Worm (Caenorhabditis elegans) whole organism, L3 larva: ENCODE results near the gene Y17G7B.8.

ENCODE experiments used
- aly-2 ChIP-seq: fragments of 150-350 bp; optimal IDR thresholded peaks from 2 replicates; lab custom pipeline; 2014; ENCODE audit warnings: missing biosample characterization, missing genetic modification characterization
- ama-1 ChIP-seq: fragments of 150-350 bp; optimal IDR thresholded peaks from 2 replicates; lab custom pipeline; 2018
- ceh-16 ChIP-seq: sonication (generic microtip); optimal IDR thresholded peaks from 2 replicates; lab custom pipeline; 2017; ENCODE audit warnings: missing biosample characterization, missing genetic modification characterization
- ceh-28 ChIP-seq: fragments of 150-350 bp; optimal IDR thresholded peaks from 2 replicates; lab custom pipeline; 2014; ENCODE audit warnings: missing biosample characterization, missing genetic modification reagents, missing genetic modification characterization
- ceh-82 ChIP-seq: fragments of 150-350 bp; optimal IDR thresholded peaks from 2 replicates; lab custom pipeline; 2014; ENCODE audit warnings: missing biosample characterization, missing genetic modification characterization
- ceh-9 ChIP-seq: sonication (generic microtip); optimal IDR thresholded peaks from 2 replicates; lab custom pipeline; 2018; ENCODE audit warnings: missing biosample characterization, missing genetic modification characterization
- daf-12 ChIP-seq: fragments of 150-350 bp; optimal IDR thresholded peaks from 2 replicates; lab custom pipeline; 2014; ENCODE audit warnings: missing biosample characterization, missing genetic modification reagents, missing genetic modification characterization
- elt-1 ChIP-seq: fragments of 150-350 bp; optimal IDR thresholded peaks from 2 replicates; lab custom pipeline; 2014; ENCODE audit warnings: missing biosample characterization, missing genetic modification characterization
- elt-2 ChIP-seq: sonication (generic microtip); optimal IDR thresholded peaks from 2 replicates; lab custom pipeline; 2016; ENCODE audit warnings: missing genetic modification reagents, mild to moderate bottlenecking, missing genetic modification characterization, missing compliant biosample characterization
- eor-1 ChIP-seq, 2 experiments: fragments of 150-350 bp; optimal IDR thresholded peaks; 2 replicates each; lab custom pipeline; 2014 to 2018; ENCODE audit warnings: missing biosample characterization in 2 of 2, missing genetic modification characterization in 2 of 2
- fkh-2 ChIP-seq: fragments of 150-350 bp; optimal IDR thresholded peaks from 2 replicates; lab custom pipeline; 2014; ENCODE audit warnings: missing biosample characterization, missing genetic modification reagents, missing genetic modification characterization
- fos-1 ChIP-seq: fragments of 150-350 bp; optimal IDR thresholded peaks from 2 replicates; lab custom pipeline; 2014; ENCODE audit warnings: missing biosample characterization, missing genetic modification characterization
- hmg-11 ChIP-seq: sonication (generic microtip); optimal IDR thresholded peaks from 2 replicates; lab custom pipeline; 2016; ENCODE audit warnings: missing genetic modification characterization, missing compliant biosample characterization
- jun-1 ChIP-seq: fragments of 150-350 bp; optimal IDR thresholded peaks from 2 replicates; lab custom pipeline; 2014; ENCODE audit warnings: missing biosample characterization, missing genetic modification reagents, missing genetic modification characterization
- lin-15B ChIP-seq: fragments of 150-350 bp; optimal IDR thresholded peaks from 2 replicates; lab custom pipeline; 2014; ENCODE audit warnings: missing biosample characterization, missing genetic modification characterization
- lsy-12 ChIP-seq: sonication (generic microtip); optimal IDR thresholded peaks from 2 replicates; lab custom pipeline; 2016; ENCODE audit warnings: mild to moderate bottlenecking, missing genetic modification characterization, missing compliant biosample characterization
- mdl-1 ChIP-seq: fragments of 150-350 bp; optimal IDR thresholded peaks from 2 replicates; lab custom pipeline; 2014; ENCODE audit warnings: missing biosample characterization, missing genetic modification characterization
- nhr-11 ChIP-seq: fragments of 150-350 bp; optimal IDR thresholded peaks from 2 replicates; lab custom pipeline; 2014; ENCODE audit warnings: missing biosample characterization, missing genetic modification characterization
- nhr-12 ChIP-seq: fragments of 150-350 bp; optimal IDR thresholded peaks from 2 replicates; lab custom pipeline; 2014; ENCODE audit warnings: missing biosample characterization, missing genetic modification characterization
- nhr-23 ChIP-seq: fragments of 150-350 bp; optimal IDR thresholded peaks from 2 replicates; lab custom pipeline; 2014; ENCODE audit warnings: missing biosample characterization, missing genetic modification reagents, missing genetic modification characterization
- nhr-237 ChIP-seq: fragments of 150-350 bp; optimal IDR thresholded peaks from 2 replicates; lab custom pipeline; 2014; ENCODE audit warnings: missing biosample characterization, missing genetic modification characterization
- nhr-25 ChIP-seq: sonication (generic microtip); optimal IDR thresholded peaks from 2 replicates; lab custom pipeline; 2017; ENCODE audit warnings: missing biosample characterization, missing genetic modification characterization
- nhr-28 ChIP-seq: fragments of 150-350 bp; optimal IDR thresholded peaks from 2 replicates; lab custom pipeline; 2014; ENCODE audit warnings: missing biosample characterization, missing genetic modification characterization
- nhr-43 ChIP-seq: sonication (generic microtip); optimal IDR thresholded peaks from 2 replicates; lab custom pipeline; 2016; ENCODE audit warnings: mild to moderate bottlenecking, missing genetic modification characterization, missing compliant biosample characterization; ENCODE audit not compliant: poor library complexity, severe bottlenecking
- nhr-67 ChIP-seq: fragments of 150-350 bp; optimal IDR thresholded peaks from 2 replicates; lab custom pipeline; 2014; ENCODE audit warnings: missing biosample characterization, missing genetic modification characterization
- nhr-76 ChIP-seq: fragments of 150-350 bp; sonication (generic microtip); optimal IDR thresholded peaks from 5 replicates; lab custom pipeline; 2014; ENCODE audit warnings: missing biosample characterization, missing genetic modification characterization
- pha-4 ChIP-seq: fragments of 150-350 bp; optimal IDR thresholded peaks from 2 replicates; lab custom pipeline; 2014; ENCODE audit warnings: missing biosample characterization, missing genetic modification reagents, missing genetic modification characterization
- pqm-1 ChIP-seq: fragments of 150-350 bp; optimal IDR thresholded peaks from 2 replicates; lab custom pipeline; 2017; ENCODE audit warnings: missing biosample characterization, missing genetic modification characterization, inconsistent platforms
- sea-2 ChIP-seq: fragments of 150-350 bp; sonication (generic microtip); optimal IDR thresholded peaks from 4 replicates; lab custom pipeline; 2014; ENCODE audit warnings: missing biosample characterization, missing genetic modification reagents, missing genetic modification characterization
- unc-62 ChIP-seq: fragments of 150-350 bp; sonication (generic microtip); optimal IDR thresholded peaks from 4 replicates; lab custom pipeline; 2014; ENCODE audit warnings: missing biosample characterization, missing genetic modification reagents, missing genetic modification characterization
- zag-1 ChIP-seq: fragments of 150-350 bp; optimal IDR thresholded peaks from 2 replicates; lab custom pipeline; 2014; ENCODE audit warnings: missing biosample characterization, missing genetic modification characterization
- ztf-11 ChIP-seq: fragments of 150-350 bp; optimal IDR thresholded peaks from 2 replicates; lab custom pipeline; 2014; ENCODE audit warnings: missing biosample characterization, missing genetic modification characterization
- ztf-4 ChIP-seq: fragments of 150-350 bp; optimal IDR thresholded peaks from 2 replicates; lab custom pipeline; 2014; ENCODE audit warnings: missing biosample characterization, missing genetic modification characterization

The Y17G7B.8 gene

ce11 chrII:12063076-12063475 lies 35.5 kb upstream of the Y17G7B.8 start:
- no peak for TF ChIP-seq lin-15B (tag; lab: Kevin White, UChicago)
- peak; percentile 0 for TF ChIP-seq pha-4 (tag; lab: Kevin White, UChicago)
- peak; percentile 72 for TF ChIP-seq elt-2 (tag; lab: Kevin White, UChicago)
- TF ChIP-seq hmg-11 = no peak
- no peak for TF ChIP-seq ceh-82
- TF ChIP-seq pqm-1 = peak; percentile 34
- no peak for TF ChIP-seq ztf-4 (tag; lab: Kevin White, UChicago)
- no peak for TF ChIP-seq unc-62 (GFP tag; lab: Kevin White, UChicago)
- TF ChIP-seq nhr-23 = no peak
- TF ChIP-seq nhr-43 (tag; lab: Kevin White, UChicago) = no peak
- TF ChIP-seq, all 47 proteins: peak for 3

ce11 chrII:12062521-12062920 lies 35.0 kb upstream of the Y17G7B.8 start, which contains the start of gene arrd-7:
Gene arrd-7 (minus strand): TSS chrII:12062621.
- TF ChIP-seq daf-12 (tag; lab: Kevin White, UChicago) (no peak), fkh-2 (tag; lab: Kevin White, UChicago) (no peak), ztf-11 (tag; lab: Kevin White, UChicago) (no peak)

ce11 chrII:12059872-12060271 lies 32.3 kb upstream of the Y17G7B.8 start:
- TF ChIP-seq nhr-12 (tag; lab: Kevin White, UChicago) (no peak), nhr-43 (tag; lab: Kevin White, UChicago) (peak; percentile 74), fkh-2 (tag; lab: Kevin White, UChicago) (no peak), nhr-25 (tag; lab: Kevin White, UChicago) (no peak), mdl-1 (tag; lab: Kevin White, UChicago) (no peak), lin-15B (tag; lab: Kevin White, UChicago) (no peak), lsy-12 (tag; lab: Kevin White, UChicago) (peak; percentile 51), ceh-16 (tag; lab: Kevin White, UChicago) (no peak), zag-1 (tag; lab: Kevin White, UChicago) (no peak), pqm-1 (no peak), nhr-28 (tag; lab: Kevin White, UChicago) (no peak), nhr-237 (tag; lab: Kevin White, UChicago) (no peak), ztf-11 (tag; lab: Kevin White, UChicago) (no peak), nhr-11 (tag; lab: Kevin White, UChicago) (no peak), ztf-4 (tag; lab: Kevin White, UChicago) (no peak), jun-1 (no peak), ceh-28 (no peak), elt-2 (tag; lab: Kevin White, UChicago) (no peak), ama-1 (lab: Kevin White, UChicago) (peak; percentile 65)

ce11 chrII:12058298-12058697 lies 30.8 kb upstream of the Y17G7B.8 start:
- peak; percentile 33 for TF ChIP-seq nhr-43 (tag; lab: Kevin White, UChicago)
- TF ChIP-seq ceh-82 = no peak
- TF ChIP-seq fos-1 (tag; lab: Kevin White, UChicago) = no peak
- no peak for TF ChIP-seq lin-15B (tag; lab: Kevin White, UChicago)
- TF ChIP-seq nhr-28 (tag; lab: Kevin White, UChicago) = no peak
- TF ChIP-seq elt-1 (tag; lab: Kevin White, UChicago) = no peak
- no peak for TF ChIP-seq ceh-16 (tag; lab: Kevin White, UChicago)
- no peak for TF ChIP-seq nhr-23
- no peak for TF ChIP-seq unc-62 (GFP tag; lab: Kevin White, UChicago)
- TF ChIP-seq lsy-12 (tag; lab: Kevin White, UChicago) = peak; percentile 35
- no peak for TF ChIP-seq ztf-4 (tag; lab: Kevin White, UChicago)
- TF ChIP-seq eor-1 (tag; optimal IDR thresholded peaks at IDR 0.05; lab: Kevin White, UChicago) = no peak
- TF ChIP-seq nhr-76 (tag; lab: Kevin White, UChicago) = no peak
- TF ChIP-seq ceh-28 = no peak
- TF ChIP-seq ceh-9 (tag; lab: Kevin White, UChicago) = no peak
- TF ChIP-seq nhr-67 (tag; lab: Kevin White, UChicago) = no peak
- no peak for TF ChIP-seq sea-2 (GFP tag; lab: Kevin White, UChicago)
- TF ChIP-seq ama-1 (lab: Kevin White, UChicago) = peak; percentile 83
- no peak for TF ChIP-seq nhr-12 (tag; lab: Kevin White, UChicago)
- no peak for TF ChIP-seq ztf-11 (tag; lab: Kevin White, UChicago)
- no peak for TF ChIP-seq aly-2 (tag; lab: Kevin White, UChicago)
